Worm (Caenorhabditis elegans): Measurements from ENCODE around the gene oef-1.

DNA sequence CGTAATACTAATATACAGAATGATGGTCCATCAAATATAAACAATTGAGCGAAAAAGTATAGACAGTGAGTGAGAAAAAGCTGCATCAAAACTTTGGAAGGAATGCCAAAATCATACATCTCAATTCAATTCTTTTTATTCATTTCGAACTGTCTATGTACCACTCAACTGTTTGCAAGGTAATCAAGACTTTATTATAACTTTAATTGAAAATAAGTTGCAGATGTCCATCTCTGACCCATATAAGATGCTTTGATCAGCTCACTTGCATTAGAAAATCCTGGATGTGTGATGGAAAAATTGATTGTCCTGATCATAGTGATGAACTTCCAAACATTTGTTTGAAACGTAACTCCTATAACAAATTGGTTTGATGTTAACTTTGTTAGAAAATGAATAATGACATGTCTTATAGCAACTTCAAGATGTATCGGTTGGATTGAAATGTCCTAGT, 19.4 kb downstream of the oef-1 start, which contains the start of gene F32E10.8:
- TF ChIP-seq dsc-1 (tag; optimal IDR thresholded peaks at IDR 0.05) (no peak), mep-1 (tag; optimal IDR thresholded peaks at IDR 0.05) (no peak), ceh-90 (tag; optimal IDR thresholded peaks at IDR 0.05) (no peak), lin-13 (GFP tag; optimal IDR thresholded peaks at IDR 0.05) (no peak), elt-2 (tag; optimal IDR thresholded peaks at IDR 0.05) (no peak), nhr-12 (tag; optimal IDR thresholded peaks at IDR 0.05) (no peak), mdl-1 (tag; optimal IDR thresholded peaks at IDR 0.05) (no peak), ama-1 (optimal IDR thresholded peaks at IDR 0.05) (no peak), jun-1 (tag; optimal IDR thresholded peaks at IDR 0.05) (no peak), lsy-2 (tag; optimal IDR thresholded peaks at IDR 0.05) (no peak), fos-1 (tag; optimal IDR thresholded peaks at IDR 0.05) (no peak)
